Fruit fly (Drosophila melanogaster): Measurements from ENCODE around the gene CG4161.

DNA sequence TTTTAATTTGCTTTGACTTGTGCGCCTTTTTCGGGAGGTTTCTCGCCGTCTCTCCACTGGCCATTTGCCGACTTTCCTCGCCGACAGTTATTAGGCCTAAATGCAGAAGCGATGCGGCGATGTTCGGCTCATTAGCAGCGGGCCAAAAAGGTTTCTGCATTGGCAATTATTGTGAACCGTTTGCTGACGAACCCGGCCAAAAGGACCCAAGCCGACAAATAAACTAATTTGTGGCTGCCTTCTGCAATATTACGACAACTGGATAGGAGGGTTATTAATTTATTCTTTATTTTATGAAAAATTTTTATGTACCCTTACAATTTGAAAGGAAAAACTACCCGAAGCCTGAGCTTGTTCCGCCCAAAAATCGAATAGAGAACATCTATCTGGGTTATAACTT, 14.8 kb upstream of the CG4161 start, which contains the start of gene CG44869:
- TF ChIP-seq grn (GFP tag; optimal IDR thresholded peaks at IDR 0.05) (no peak), CG6272 (GFP tag; IDR thresholded peaks at IDR 0.05) (no peak), CG13424 (tag; optimal IDR thresholded peaks at IDR 0.05) (no peak), phol (tag; optimal IDR thresholded peaks at IDR 0.05) (no peak), CG2875 (GFP tag; optimal IDR thresholded peaks at IDR 0.05) (no peak)
